Worm (Caenorhabditis elegans) whole organism, L1 larva: Measurements from ENCODE around the gene sru-29.

Experiments
- ama-1 ChIP-seq: fragments of 150-350 bp; optimal IDR thresholded peaks from 2 replicates; lab custom pipeline; 2014
- elt-2 ChIP-seq: sonication (generic microtip); optimal IDR thresholded peaks from 2 replicates; lab custom pipeline; 2016; ENCODE audit warnings: missing genetic modification characterization, mild to moderate bottlenecking, inconsistent platforms, missing compliant biosample characterization, missing genetic modification reagents
- nhr-11 ChIP-seq: fragments of 150-350 bp; optimal IDR thresholded peaks from 2 replicates; lab custom pipeline; 2014; ENCODE audit warnings: missing biosample characterization, missing genetic modification characterization
- tbx-2 ChIP-seq: sonication (generic microtip); optimal IDR thresholded peaks from 2 replicates; lab custom pipeline; 2016; ENCODE audit warnings: missing genetic modification characterization, missing compliant biosample characterization

DNA sequence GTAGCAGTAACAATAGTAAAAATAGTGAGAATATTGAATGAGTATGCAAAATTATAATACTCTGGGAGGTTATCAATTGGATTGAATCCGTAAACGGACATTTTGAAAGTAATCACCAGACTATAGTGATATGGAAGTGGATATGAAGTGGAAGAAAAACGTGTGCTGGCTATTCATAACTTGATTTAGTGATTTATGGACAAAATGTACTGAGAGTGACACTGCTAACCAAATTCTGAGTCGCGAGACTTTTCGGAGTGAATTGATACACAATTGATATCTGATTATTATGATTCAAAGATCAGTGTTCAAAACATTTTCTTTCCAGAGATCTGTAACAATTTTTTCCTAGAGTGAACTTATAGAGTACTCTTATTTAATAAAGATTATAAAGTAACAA is 24.7 kb downstream of the sru-29 start, which contains the start of gene sru-38:
- TF ChIP-seq ama-1 (lab: Kevin White, UChicago), result no peak
- no peak for TF ChIP-seq tbx-2 (tag; lab: Kevin White, UChicago)
- no peak for TF ChIP-seq elt-2 (tag; lab: Kevin White, UChicago)
- no peak for TF ChIP-seq nhr-11
